Fruit fly (Drosophila melanogaster) whole organism, embryonic: ENCODE results near the gene ninaG.

Experiments used
- B-H2 ChIP-seq: fragments of 200-800 bp; sonication (Bioruptor generic); optimal IDR thresholded peaks from 2 replicates; lab custom pipeline; 2018; ENCODE audit warnings: missing biosample characterization, mild to moderate bottlenecking, missing genetic modification characterization
- BEAF-32 ChIP-seq: fragments of 200-800 bp; sonication (Bioruptor generic); optimal IDR thresholded peaks from 3 replicates; lab custom pipeline; 2017; ENCODE audit warnings: missing biosample characterization, missing genetic modification characterization, mild to moderate bottlenecking, moderate library complexity, missing genetic modification reagents
- CG10209 ChIP-seq: fragments of 200-800 bp; sonication (Bioruptor generic); optimal IDR thresholded peaks from 3 replicates; lab custom pipeline; 2017; ENCODE audit warnings: missing biosample characterization, mild to moderate bottlenecking, missing genetic modification characterization, missing genetic modification reagents
- CG11560 ChIP-seq: fragments of 200-800 bp; sonication (Bioruptor generic); IDR thresholded peaks from 3 replicates; pipeline ENCODE4 v1.3.6; 2022; ENCODE audit warnings: missing biosample characterization, missing genetic modification characterization
- CG12071 ChIP-seq: fragments of 200-800 bp; sonication (Bioruptor generic); optimal IDR thresholded peaks from 3 replicates; lab custom pipeline; 2018; ENCODE audit warnings: missing biosample characterization, mild to moderate bottlenecking, missing genetic modification characterization
- CG12744 ChIP-seq: fragments of 200-800 bp; sonication (Bioruptor generic); optimal IDR thresholded peaks from 2 replicates; lab custom pipeline; 2016; ENCODE audit warnings: missing biosample characterization, missing genetic modification characterization
- CG14050 ChIP-seq: fragments of 200-800 bp; sonication (Bioruptor generic); IDR thresholded peaks from 3 replicates; pipeline ENCODE4 v1.3.6; 2022; ENCODE audit warnings: missing biosample characterization, missing genetic modification characterization
- CG14860 ChIP-seq: fragments of 200-800 bp; sonication (Bioruptor generic); IDR thresholded peaks from 3 replicates; pipeline ENCODE4 v1.3.6; 2022; ENCODE audit warnings: missing biosample characterization, missing genetic modification characterization; ENCODE audit not compliant: partially characterized antibody
- CG15479 ChIP-seq: fragments of 200-800 bp; sonication (Bioruptor generic); optimal IDR thresholded peaks from 3 replicates; lab custom pipeline; 2019; ENCODE audit warnings: missing biosample characterization, mild to moderate bottlenecking, missing genetic modification characterization, moderate library complexity
- CG17186 ChIP-seq: fragments of 200-800 bp; sonication (Bioruptor generic); optimal IDR thresholded peaks from 3 replicates; lab custom pipeline; 2017; ENCODE audit warnings: missing biosample characterization, missing genetic modification reagents, missing genetic modification characterization
- CG17385 ChIP-seq: fragments of 200-800 bp; sonication (Bioruptor generic); optimal IDR thresholded peaks from 3 replicates; lab custom pipeline; 2018; ENCODE audit warnings: missing biosample characterization, mild to moderate bottlenecking, missing genetic modification characterization
- CG17829 ChIP-seq: fragments of 200-800 bp; optimal IDR thresholded peaks from 2 replicates; lab custom pipeline; 2019; ENCODE audit warnings: missing biosample characterization, mild to moderate bottlenecking, missing genetic modification characterization, moderate library complexity
- CG2116 ChIP-seq: fragments of 200-800 bp; sonication (Bioruptor generic); optimal IDR thresholded peaks from 3 replicates; lab custom pipeline; 2018; ENCODE audit warnings: missing biosample characterization, mild to moderate bottlenecking, missing genetic modification characterization
- CG2712 ChIP-seq: fragments of 200-800 bp; optimal IDR thresholded peaks from 3 replicates; lab custom pipeline; 2019; ENCODE audit warnings: missing biosample characterization, mild to moderate bottlenecking, missing genetic modification characterization, moderate library complexity
- CG2889 ChIP-seq: fragments of 200-800 bp; sonication (Bioruptor generic); IDR thresholded peaks from 3 replicates; pipeline ENCODE4 v1.3.6; 2022; ENCODE audit warnings: missing biosample characterization, missing genetic modification characterization
- CG4360 ChIP-seq: fragments of 200-800 bp; sonication (Bioruptor generic); IDR thresholded peaks from 2 replicates; pipeline ENCODE4 v1.3.6; 2022; ENCODE audit warnings: missing biosample characterization, missing genetic modification characterization
- CG4707 ChIP-seq: fragments of 200-800 bp; sonication (Bioruptor generic); optimal IDR thresholded peaks from 2 replicates; lab custom pipeline; 2018; ENCODE audit warnings: missing biosample characterization, mild to moderate bottlenecking, missing genetic modification characterization, moderate library complexity
- CG4730 ChIP-seq: fragments of 200-800 bp; sonication (Bioruptor generic); IDR thresholded peaks from 2 replicates; pipeline ENCODE4 v1.3.6; 2022; ENCODE audit warnings: missing biosample characterization, missing genetic modification characterization
- CG6175 ChIP-seq: fragments of 200-800 bp; sonication (Bioruptor generic); IDR thresholded peaks from 3 replicates; pipeline ENCODE4 v1.3.6; 2022; ENCODE audit warnings: missing biosample characterization, missing genetic modification characterization
- CG6272 ChIP-seq: fragments of 200-800 bp; sonication (Bioruptor generic); IDR thresholded peaks from 2 replicates; pipeline ENCODE4 v1.3.6; 2022; ENCODE audit warnings: missing biosample characterization, missing genetic modification characterization
- Chrac-16 ChIP-seq: fragments of 200-800 bp; sonication (Bioruptor generic); optimal IDR thresholded peaks from 3 replicates; lab custom pipeline; 2016; ENCODE audit warnings: missing biosample characterization, missing genetic modification characterization
- CkIIα-i1 ChIP-seq: fragments of 200-800 bp; sonication (Bioruptor generic); IDR thresholded peaks from 2 replicates; pipeline ENCODE4 v1.3.6; 2022; ENCODE audit warnings: missing biosample characterization, missing genetic modification characterization
- D19A ChIP-seq: fragments of 200-800 bp; optimal IDR thresholded peaks from 3 replicates; lab custom pipeline; 2019; ENCODE audit warnings: missing biosample characterization, mild to moderate bottlenecking, missing genetic modification characterization, moderate library complexity
- Dip2 ChIP-seq: fragments of 200-800 bp; sonication (Bioruptor generic); IDR thresholded peaks from 2 replicates; pipeline ENCODE4 v1.3.6; 2022; ENCODE audit warnings: missing biosample characterization, missing genetic modification characterization
- Doc3 ChIP-seq: fragments of 200-800 bp; sonication (Bioruptor generic); IDR thresholded peaks from 3 replicates; pipeline ENCODE4 v1.3.6; 2022; ENCODE audit warnings: missing biosample characterization, missing genetic modification characterization; ENCODE audit not compliant: partially characterized antibody
- Elba2 ChIP-seq: fragments of 200-800 bp; sonication (Bioruptor generic); optimal IDR thresholded peaks from 3 replicates; lab custom pipeline; 2016; ENCODE audit warnings: missing biosample characterization, missing genetic modification characterization
- Gug ChIP-seq: fragments of 200-800 bp; sonication (Bioruptor generic); IDR thresholded peaks from 4 replicates; pipeline ENCODE4 v1.3.6; 2022; ENCODE audit warnings: missing biosample characterization, missing genetic modification characterization
- HLH3B ChIP-seq: fragments of 200-800 bp; sonication (Bioruptor generic); IDR thresholded peaks from 2 replicates; pipeline ENCODE4 v1.3.6; 2022; ENCODE audit warnings: missing biosample characterization, missing genetic modification characterization
- Ravus ChIP-seq: fragments of 200-800 bp; sonication (Bioruptor generic); IDR thresholded peaks from 2 replicates; pipeline ENCODE4 v1.3.6; 2022; ENCODE audit warnings: missing biosample characterization, missing genetic modification characterization
- Vsx1 ChIP-seq: fragments of 200-800 bp; sonication (Bioruptor generic); optimal IDR thresholded peaks from 2 replicates; lab custom pipeline; 2017; ENCODE audit warnings: missing biosample characterization, mild to moderate bottlenecking, missing genetic modification characterization, missing genetic modification reagents
- ac ChIP-seq: fragments of 200-800 bp; sonication (Bioruptor generic); optimal IDR thresholded peaks from 3 replicates; lab custom pipeline; 2017; ENCODE audit warnings: missing biosample characterization, mild to moderate bottlenecking, missing genetic modification characterization
- bcd ChIP-seq: fragments of 200-800 bp; sonication (Bioruptor generic); optimal IDR thresholded peaks from 2 replicates; lab custom pipeline; 2017; ENCODE audit warnings: missing biosample characterization, mild to moderate bottlenecking, missing genetic modification characterization
- bsh ChIP-seq, 2 experiments: fragments of 200-800 bp; sonication (Bioruptor generic); optimal IDR thresholded peaks; 2 replicates each; lab custom pipeline; 2017 to 2018; ENCODE audit warnings: mild to moderate bottlenecking in 2 of 2, missing biosample characterization in 2 of 2, missing genetic modification characterization in 2 of 2, moderate library complexity in 1 of 2
- crc ChIP-seq: fragments of 200-800 bp; sonication (Bioruptor generic); optimal IDR thresholded peaks from 2 replicates; lab custom pipeline; 2016; ENCODE audit warnings: missing biosample characterization, missing genetic modification characterization
- dimm ChIP-seq: fragments of 200-800 bp; sonication (Bioruptor generic); IDR thresholded peaks from 2 replicates; pipeline ENCODE4 v1.3.6; 2022; ENCODE audit warnings: missing biosample characterization, missing genetic modification characterization
- disco-r ChIP-seq: fragments of 200-800 bp; sonication (Bioruptor generic); optimal IDR thresholded peaks from 2 replicates; lab custom pipeline; 2016; ENCODE audit warnings: missing biosample characterization, missing genetic modification characterization
- dmrt11E ChIP-seq: fragments of 200-800 bp; sonication (Bioruptor generic); optimal IDR thresholded peaks from 3 replicates; lab custom pipeline; 2018; ENCODE audit warnings: missing biosample characterization, mild to moderate bottlenecking, missing genetic modification characterization, moderate library complexity
- fd96Cb ChIP-seq: fragments of 200-800 bp; sonication (Bioruptor generic); optimal IDR thresholded peaks from 2 replicates; lab custom pipeline; 2018; ENCODE audit warnings: missing biosample characterization, mild to moderate bottlenecking, missing genetic modification characterization, moderate library complexity
- gcm2 ChIP-seq: fragments of 200-800 bp; sonication (Bioruptor generic); optimal IDR thresholded peaks from 2 replicates; lab custom pipeline; 2016; ENCODE audit warnings: missing biosample characterization, missing genetic modification characterization
- grn ChIP-seq: fragments of 200-800 bp; sonication (Bioruptor generic); optimal IDR thresholded peaks from 3 replicates; lab custom pipeline; 2017; ENCODE audit warnings: missing biosample characterization, missing genetic modification characterization
- her ChIP-seq: fragments of 200-800 bp; sonication (Bioruptor generic); optimal IDR thresholded peaks from 2 replicates; lab custom pipeline; 2016; ENCODE audit warnings: missing biosample characterization, missing genetic modification characterization
- jigr1 ChIP-seq: fragments of 200-800 bp; sonication (Bioruptor generic); IDR thresholded peaks from 3 replicates; pipeline ENCODE4 v1.3.6; 2022; ENCODE audit warnings: missing biosample characterization, missing genetic modification characterization
- kah ChIP-seq: fragments of 200-800 bp; sonication (Bioruptor generic); optimal IDR thresholded peaks from 2 replicates; lab custom pipeline; 2018; ENCODE audit warnings: missing biosample characterization, mild to moderate bottlenecking, missing genetic modification characterization
- lola ChIP-seq, 3 experiments: fragments of >200 bp in 2 of 3; fragments of 200-800 bp in 1 of 3; sonication (Bioruptor generic) in 1 of 3; optimal IDR thresholded peaks; 2 replicates each; lab custom pipeline; 2017 to 2019; ENCODE audit warnings: missing biosample characterization in 3 of 3, missing genetic modification characterization in 3 of 3, mild to moderate bottlenecking in 1 of 3, moderate library complexity in 1 of 3
- pan ChIP-seq, 4 experiments: fragments of >200 bp in 3 of 4; fragments of 200-800 bp in 1 of 4; sonication (Bioruptor generic) in 1 of 4; optimal IDR thresholded peaks in 3 of 4; IDR thresholded peaks in 1 of 4; 2 replicates each; pipeline versions ENCODE4 v1.3.6 to Lab custom; 2017 to 2022; ENCODE audit warnings: missing biosample characterization in 2 of 4, missing genetic modification characterization in 2 of 4, mixed read lengths in 1 of 4
- psq ChIP-seq: fragments of 200-800 bp; sonication (Bioruptor generic); optimal IDR thresholded peaks from 2 replicates; lab custom pipeline; 2017; ENCODE audit warnings: missing biosample characterization, missing genetic modification characterization
- row ChIP-seq: fragments of 200-800 bp; sonication (Bioruptor generic); IDR thresholded peaks from 3 replicates; pipeline ENCODE4 v1.3.6; 2022; ENCODE audit warnings: missing biosample characterization, missing genetic modification characterization
- sd ChIP-seq: fragments of 200-800 bp; sonication (Bioruptor generic); optimal IDR thresholded peaks from 3 replicates; lab custom pipeline; 2018; ENCODE audit warnings: missing biosample characterization, mild to moderate bottlenecking, missing genetic modification characterization, moderate library complexity
- slp2 ChIP-seq: fragments of 200-800 bp; sonication (Bioruptor generic); optimal IDR thresholded peaks from 2 replicates; lab custom pipeline; 2016; ENCODE audit warnings: missing biosample characterization, missing genetic modification characterization

ninaG gene

dm6 chr3R:11435537-11436234, 14.2 kb upstream of the ninaG start, which contains the start of the genes Exd2 and CG5281 (continued):
- TF ChIP-seq CG2116 (GFP tag; lab: Kevin White, UChicago) (peak; percentile 87), CG4730 (GFP tag; lab: Robert Waterston, UW) (no peak), CG2712 (tag; lab: Kevin White, UChicago) (peak; percentile 47), CG6175 (GFP tag; lab: Robert Waterston, UW) (no peak), row (peak; percentile 38; the same call in 2 of the 3 replicates), kah (GFP tag; lab: Kevin White, UChicago) (no peak), psq (GFP tag; lab: Kevin White, UChicago) (no peak), Chrac-16 (GFP tag; lab: Kevin White, UChicago) (peak; percentile 68), CG14860 (GFP tag; lab: Robert Waterston, UW) (no peak), crc (GFP tag; lab: Kevin White, UChicago) (no peak), CG11560 (tag; lab: Robert Waterston, UW) (no peak), HLH3B (GFP tag; lab: Robert Waterston, UW) (peak; percentile 24; the same call in 1 of the 2 replicates), her (peak; percentile 24), grn (no peak), CG10209 (GFP tag; lab: Kevin White, UChicago) (peak; percentile 42), slp2 (GFP tag; lab: Kevin White, UChicago) (peak; percentile 36), Ravus (GFP tag; lab: Robert Waterston, UW) (no peak), gcm2 (GFP tag; lab: Kevin White, UChicago) (no peak), dmrt11E (peak; percentile 59), CG12071 (GFP tag; lab: Kevin White, UChicago) (peak; percentile 26), jigr1 (GFP tag; lab: Robert Waterston, UW) (no peak), ac (GFP tag; lab: Kevin White, UChicago) (no peak), pan (optimal IDR thresholded peaks at IDR 0.05; lab: Kevin White, UChicago) (no peak), pan (GFP tag; optimal IDR thresholded peaks at IDR 0.05 in 1 of 2, IDR thresholded peaks at IDR 0.05 in 1 of 2) (no peak), CG12744 (peak; percentile 20), CG14050 (GFP tag; lab: Robert Waterston, UW) (0 out of 3 replicates have a peak, but pooled peaks have one; percentile 23), fd96Cb (tag; lab: Kevin White, UChicago) (peak; percentile 9), bcd (peak; percentile 39), sd (tag; lab: Kevin White, UChicago) (no peak), B-H2 (GFP tag; lab: Kevin White, UChicago) (peak; percentile 44), CG6272 (GFP tag; lab: Robert Waterston, UW) (no peak), CG2889 (GFP tag; lab: Robert Waterston, UW) (no peak), CG4707 (GFP tag; lab: Kevin White, UChicago) (peak; percentile 11), CG4360 (no peak), CG17186 (GFP tag; lab: Kevin White, UChicago) (no peak), CG17385 (GFP tag; lab: Kevin White, UChicago) (peak; percentile 62), lola (GFP tag; optimal IDR thresholded peaks at IDR 0.05; lab: Kevin White, UChicago) (peak in 1 of 3 experiments; percentile 46), bsh (GFP tag; optimal IDR thresholded peaks at IDR 0.05; lab: Kevin White, UChicago) (peak in 1 of 2 experiments; percentile 52), dimm (GFP tag; lab: Robert Waterston, UW) (no peak), CG15479 (GFP tag; lab: Kevin White, UChicago) (no peak), CkIIα-i1 (GFP tag; lab: Robert Waterston, UW) (no peak), Gug (no peak), Vsx1 (GFP tag; lab: Kevin White, UChicago) (no peak), BEAF-32 (GFP tag; lab: Kevin White, UChicago) (peak; percentile 63), Dip2 (GFP tag; lab: Robert Waterston, UW) (no peak), D19A (tag; lab: Kevin White, UChicago) (no peak), Doc3 (no peak), disco-r (GFP tag; lab: Kevin White, UChicago) (peak; percentile 15), CG17829 (tag; lab: Kevin White, UChicago) (peak; percentile 44), Elba2 (GFP tag; lab: Kevin White, UChicago) (peak; percentile 20)
